Worm (Caenorhabditis elegans): ENCODE measurements around the gene C06B3.16.

DNA sequence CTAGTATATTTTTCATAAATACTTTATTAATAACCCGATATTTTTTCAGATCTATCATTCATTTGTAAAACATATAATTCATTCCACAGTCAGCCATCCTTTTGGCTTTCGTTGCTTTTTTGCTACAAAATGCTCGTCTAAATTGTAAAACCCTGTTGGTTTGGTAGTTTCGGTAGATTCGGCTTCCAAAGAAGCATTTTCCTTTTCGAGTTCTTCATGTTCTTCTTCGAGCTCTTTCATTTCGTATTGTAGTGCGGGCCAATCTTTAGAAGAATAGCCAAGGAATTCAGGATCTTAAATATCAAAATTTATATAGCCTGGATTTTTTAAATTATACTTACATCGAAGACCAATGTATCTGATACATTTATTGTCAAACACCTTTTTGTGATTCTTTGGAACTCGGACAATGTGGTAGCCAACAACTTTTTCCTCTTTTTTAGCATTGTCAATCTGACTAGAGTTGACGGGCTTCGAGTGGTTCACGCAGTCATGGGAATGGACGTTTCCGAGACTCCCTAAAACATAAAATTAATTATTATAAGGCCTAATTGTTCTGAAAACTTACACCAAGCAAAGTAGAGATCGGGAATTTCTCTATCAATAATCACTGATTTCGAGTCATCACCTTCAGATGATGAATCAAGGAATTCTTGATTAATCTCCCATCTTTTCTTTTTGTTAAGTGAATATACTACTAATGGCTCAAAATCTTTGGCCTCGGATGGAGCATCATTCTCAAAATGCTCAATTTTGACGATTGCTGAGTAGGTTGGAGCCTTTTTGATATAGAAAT is 23.0 kb upstream of the C06B3.16 start:
- TF ChIP-seq dpl-1 (GFP tag; optimal IDR thresholded peaks at IDR 0.05) (no peak), nhr-237 (tag; optimal IDR thresholded peaks at IDR 0.05) (no peak), mxl-2 (GFP tag; conservative IDR thresholded peaks at IDR 0.05) (no peak), lin-39 (tag; optimal IDR thresholded peaks at IDR 0.05) (no peak), lir-3 (tag; optimal IDR thresholded peaks at IDR 0.05) (no peak), dmd-8 (GFP tag; IDR thresholded peaks at IDR 0.05) (no peak), sdz-12 (GFP tag; optimal IDR thresholded peaks at IDR 0.05) (peak; percentile 60), aly-2 (tag; optimal IDR thresholded peaks at IDR 0.05) (no peak), lim-7 (GFP tag; IDR thresholded peaks at IDR 0.05) (no peak)

Measured in whole organism, L4 larva.